Worm (Caenorhabditis elegans) whole organism, midembryonic: ENCODE data around the gene C15B12.9.

Experiments
- T22C8.4 ChIP-seq: fragments of 200-800 bp; sonication (Bioruptor generic); IDR thresholded peaks from 2 replicates; pipeline ENCODE4 v1.3.6; 2022; ENCODE audit warnings: missing genetic modification characterization, missing compliant biosample characterization
- cog-1 ChIP-seq: sonication (generic microtip); optimal IDR thresholded peaks from 2 replicates; lab custom pipeline; 2016; ENCODE audit warnings: missing genetic modification characterization, missing compliant biosample characterization
- flt-1 ChIP-seq: fragments of 200-800 bp; sonication (Bioruptor generic); IDR thresholded peaks from 2 replicates; pipeline ENCODE4 v1.3.6; 2022; ENCODE audit warnings: missing genetic modification characterization, missing compliant biosample characterization
- klf-2 ChIP-seq: fragments of 200-800 bp; sonication (Bioruptor generic); conservative IDR thresholded peaks from 2 replicates; pipeline ENCODE4 v1.3.6; 2022; ENCODE audit warnings: missing genetic modification reagents, missing genetic modification characterization, missing compliant biosample characterization
- med-1 ChIP-seq: sonication (generic microtip); optimal IDR thresholded peaks from 2 replicates; lab custom pipeline; 2017; ENCODE audit warnings: missing genetic modification characterization, mild to moderate bottlenecking, missing compliant biosample characterization, antibody characterized with exemption, missing genetic modification reagents; ENCODE audit not compliant: insufficient read depth
- ref-1 ChIP-seq: fragments of 200-800 bp; sonication (Bioruptor generic); conservative IDR thresholded peaks from 2 replicates; pipeline ENCODE4 v1.3.6; 2022; ENCODE audit warnings: missing genetic modification reagents, missing genetic modification characterization, missing compliant biosample characterization
- tab-1 ChIP-seq: fragments of 200-800 bp; sonication (Bioruptor generic); IDR thresholded peaks from 2 replicates; pipeline ENCODE4 v1.3.6; 2022; ENCODE audit warnings: missing genetic modification characterization, missing compliant biosample characterization
- ztf-23 ChIP-seq: fragments of 200-800 bp; sonication (Bioruptor generic); IDR thresholded peaks from 2 replicates; pipeline ENCODE4 v1.3.6; 2022; ENCODE audit warnings: missing genetic modification reagents, missing genetic modification characterization, missing compliant biosample characterization
- ztf-29 ChIP-seq: fragments of 200-800 bp; sonication (Bioruptor generic); IDR thresholded peaks from 2 replicates; pipeline ENCODE4 v1.3.6; 2022; ENCODE audit warnings: missing genetic modification reagents, missing genetic modification characterization, missing compliant biosample characterization

C15B12.9 gene

DNA sequence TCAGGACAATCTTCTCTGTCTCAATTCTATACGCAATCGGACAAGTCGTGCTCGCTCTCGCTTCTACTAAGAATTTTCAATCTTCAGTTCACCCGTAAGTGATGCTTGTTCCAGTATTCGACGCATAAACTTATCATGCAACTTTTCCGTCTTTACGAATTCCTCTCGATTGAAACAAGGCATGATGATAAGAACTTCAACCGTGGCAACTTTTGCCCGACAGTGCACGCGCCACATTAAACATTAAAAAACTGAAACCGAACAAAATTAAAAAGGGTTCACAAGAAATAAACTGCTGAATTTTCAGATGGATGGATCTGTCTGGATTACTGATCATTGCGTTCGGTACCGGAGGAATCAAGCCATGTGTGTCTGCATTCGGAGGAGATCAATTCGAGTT lies 10.1 kb upstream of the C15B12.9 start:
- TF ChIP-seq ztf-29 (GFP tag; lab: Robert Waterston, UW) (no peak), klf-2 (no peak), ztf-23 (GFP tag; lab: Robert Waterston, UW) (no peak), tab-1 (no peak), med-1 (GFP tag; lab: Kevin White, UChicago) (no peak), flt-1 (GFP tag; lab: Robert Waterston, UW) (no peak), cog-1 (tag; lab: Kevin White, UChicago) (no peak), T22C8.4 (GFP tag; lab: Robert Waterston, UW) (no peak), ref-1 (GFP tag; lab: Robert Waterston, UW) (no peak)

DNA sequence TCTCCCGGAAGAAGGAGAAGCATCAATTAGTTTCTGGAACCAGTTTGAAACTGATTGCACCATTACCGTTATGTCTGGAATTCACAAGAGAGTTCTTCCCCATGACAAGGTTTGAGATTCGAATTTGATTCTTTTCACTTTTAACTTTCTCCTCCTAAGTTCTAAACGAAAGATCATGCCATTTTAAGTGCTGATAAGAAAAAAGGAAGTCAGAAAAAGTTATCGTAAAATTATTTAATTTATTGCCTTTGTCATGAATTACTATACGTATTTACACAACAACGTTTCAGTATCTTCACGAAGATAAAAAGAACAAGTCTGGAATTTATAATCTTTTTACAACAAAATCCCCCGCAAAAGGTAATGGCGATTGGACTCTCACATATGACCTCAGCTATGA lies 8.5 kb upstream of the C15B12.9 start:
- TF ChIP-seq klf-2 (no peak), flt-1 (GFP tag; lab: Robert Waterston, UW) (no peak), ztf-29 (GFP tag; lab: Robert Waterston, UW) (no peak), med-1 (GFP tag; lab: Kevin White, UChicago) (no peak), ztf-23 (GFP tag; lab: Robert Waterston, UW) (no peak), tab-1 (no peak), cog-1 (tag; lab: Kevin White, UChicago) (no peak), ref-1 (GFP tag; lab: Robert Waterston, UW) (no peak), T22C8.4 (GFP tag; lab: Robert Waterston, UW) (no peak)

DNA sequence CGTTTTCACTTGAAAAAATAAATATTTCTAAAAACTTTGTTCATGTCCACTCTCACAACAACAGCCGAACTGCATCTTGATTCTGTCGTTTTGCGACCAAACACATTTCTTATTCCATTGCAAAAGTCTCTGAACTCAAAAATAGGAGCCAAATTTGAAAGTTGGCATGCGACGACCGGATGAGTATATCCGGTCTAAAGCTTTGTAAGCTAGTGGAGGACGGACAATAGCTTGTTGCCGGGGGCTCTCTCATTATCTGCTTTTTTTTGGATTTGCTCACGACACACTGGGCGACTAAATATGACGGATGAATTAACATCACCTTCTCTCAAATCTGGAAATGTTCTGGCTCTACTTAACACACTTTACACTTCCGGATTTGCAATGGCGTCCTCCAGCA lies 6.9 kb upstream of the C15B12.9 start, which contains the start of gene K04E7.1:
Gene K04E7.1, plus strand, starts transcription at position 301 of the 400 bp plus-strand sequence.
- TF ChIP-seq T22C8.4 (GFP tag; lab: Robert Waterston, UW) (no peak), med-1 (GFP tag; lab: Kevin White, UChicago) (no peak), cog-1 (tag; lab: Kevin White, UChicago) (no peak), ztf-29 (GFP tag; lab: Robert Waterston, UW) (no peak), flt-1 (GFP tag; lab: Robert Waterston, UW) (no peak), klf-2 (no peak), tab-1 (no peak), ref-1 (GFP tag; lab: Robert Waterston, UW) (no peak), ztf-23 (GFP tag; lab: Robert Waterston, UW) (no peak)

DNA sequence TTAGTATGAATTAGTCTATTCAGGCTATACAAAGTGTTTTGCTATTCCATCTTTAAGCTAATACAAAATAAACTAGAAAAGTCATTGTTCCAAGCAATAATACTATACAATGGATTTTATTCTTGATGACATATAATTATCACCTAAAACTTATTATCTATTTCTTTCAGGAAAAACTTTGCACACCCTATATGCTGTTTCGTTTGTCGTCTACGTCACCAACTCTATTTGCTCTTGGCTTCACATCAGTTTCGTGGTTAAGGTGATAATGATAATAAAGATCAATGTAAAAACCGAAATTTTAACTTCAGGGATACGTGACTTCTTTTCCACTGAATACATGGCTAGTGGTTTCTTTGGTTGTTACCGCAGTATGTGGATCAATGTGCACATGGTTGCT lies 6.1 kb upstream of the C15B12.9 start:
- TF ChIP-seq med-1 (GFP tag; lab: Kevin White, UChicago), result no peak
- TF ChIP-seq T22C8.4 (GFP tag; lab: Robert Waterston, UW), result no peak
- TF ChIP-seq ref-1 (GFP tag; lab: Robert Waterston, UW), result no peak
- no peak for TF ChIP-seq flt-1 (GFP tag; lab: Robert Waterston, UW)
- TF ChIP-seq ztf-29 (GFP tag; lab: Robert Waterston, UW), result no peak
- no peak for TF ChIP-seq klf-2
- TF ChIP-seq tab-1, result no peak
- TF ChIP-seq ztf-23 (GFP tag; lab: Robert Waterston, UW), result no peak
- TF ChIP-seq cog-1 (tag; lab: Kevin White, UChicago), result no peak

DNA sequence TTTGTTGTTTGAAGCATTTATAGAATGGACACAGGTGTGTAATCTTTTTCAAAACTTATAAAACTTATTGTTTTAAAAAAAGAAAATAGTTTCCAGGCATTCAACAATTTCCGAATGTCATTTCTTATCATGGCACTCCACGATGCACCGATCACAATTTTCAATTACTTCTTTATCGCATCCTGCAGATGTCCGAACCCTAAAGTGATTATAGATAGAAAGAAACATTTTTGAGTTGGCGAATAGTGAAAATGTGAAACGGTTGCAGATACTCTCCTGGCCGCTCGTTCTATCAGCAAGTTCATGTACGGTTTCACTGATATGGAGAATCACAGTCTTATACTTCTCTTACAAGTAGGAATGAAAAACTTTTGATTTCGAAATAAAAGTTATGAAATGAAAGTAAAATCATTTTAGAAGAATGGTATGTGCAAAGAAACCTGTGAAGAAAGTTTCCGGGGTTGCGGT lies 5.6 kb upstream of the C15B12.9 start, which contains the start of gene C15B12.2:
Gene C15B12.2, plus strand, starts transcription at position 418 of the 468 bp plus-strand sequence.
- TF ChIP-seq ztf-23 (GFP tag; lab: Robert Waterston, UW), result no peak
- TF ChIP-seq ref-1 (GFP tag; lab: Robert Waterston, UW), result no peak
- no peak for TF ChIP-seq ztf-29 (GFP tag; lab: Robert Waterston, UW)
- TF ChIP-seq klf-2, result no peak
- no peak for TF ChIP-seq T22C8.4 (GFP tag; lab: Robert Waterston, UW)
- TF ChIP-seq tab-1, result no peak
- no peak for TF ChIP-seq med-1 (GFP tag; lab: Kevin White, UChicago)
- TF ChIP-seq flt-1 (GFP tag; lab: Robert Waterston, UW), result no peak
- no peak for TF ChIP-seq cog-1 (tag; lab: Kevin White, UChicago)

DNA sequence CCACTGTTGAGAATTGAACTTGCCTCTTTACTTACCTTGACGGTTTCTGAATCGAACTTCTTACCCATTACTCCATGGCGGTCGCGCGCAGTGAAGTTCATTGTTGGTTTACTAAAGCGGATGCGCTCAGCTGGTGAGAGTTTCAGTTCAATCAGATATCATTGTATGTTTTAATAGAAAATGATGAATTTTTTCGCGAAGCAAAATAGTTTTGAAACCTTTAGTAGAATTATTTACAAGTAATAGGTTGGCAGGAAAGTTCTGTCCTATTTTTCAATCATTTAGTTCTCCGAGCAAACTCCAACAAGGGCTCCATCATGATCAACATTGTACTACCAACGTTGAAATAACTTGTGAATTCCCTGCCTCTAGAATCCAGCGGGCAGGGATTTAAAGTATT lies 1.1 kb upstream of the C15B12.9 start, which contains the start of gene C15B12.3:
Gene C15B12.3, minus strand, starts transcription at position 101 of the 400 bp plus-strand sequence.
- TF ChIP-seq ref-1 (GFP tag; lab: Robert Waterston, UW) (no peak), ztf-23 (GFP tag; lab: Robert Waterston, UW) (no peak), T22C8.4 (GFP tag; lab: Robert Waterston, UW) (no peak), ztf-29 (GFP tag; lab: Robert Waterston, UW) (no peak), med-1 (GFP tag; lab: Kevin White, UChicago) (no peak), klf-2 (no peak)

DNA sequence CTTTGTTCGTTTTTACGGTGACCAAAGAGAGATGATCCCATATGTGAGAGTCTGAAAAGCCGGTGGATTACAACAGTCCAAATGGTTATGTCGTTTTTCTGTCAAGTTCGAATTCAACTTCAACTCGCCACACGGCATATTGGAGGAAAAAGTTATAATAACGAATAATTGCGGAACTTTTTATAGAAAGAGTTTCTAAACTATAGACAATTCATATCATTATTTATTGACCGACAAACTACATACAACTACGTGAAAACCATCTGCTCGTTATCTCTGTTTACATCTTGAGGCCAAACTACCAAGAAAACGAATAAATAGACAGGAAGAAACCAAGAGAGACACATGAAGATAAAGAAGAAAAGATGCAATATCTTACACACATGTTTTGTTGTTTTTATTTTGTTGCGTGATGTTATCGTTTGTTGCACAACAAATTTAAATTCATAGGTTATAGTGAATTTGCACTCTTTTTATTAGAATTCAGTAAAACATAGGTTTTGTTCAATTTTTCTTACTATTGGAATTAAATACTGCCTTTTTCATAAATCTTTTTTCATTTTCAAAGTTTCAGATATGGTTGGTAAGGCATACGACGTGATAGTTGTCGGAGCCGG lies 5.2 kb downstream of the C15B12.9 start, which contains the start of the genes C15B12.4 and C15B12.8:
Gene C15B12.4, minus strand, starts transcription at position 51 of the 617 bp plus-strand sequence.
Gene C15B12.8, plus strand, starts transcription at position 567 of the 617 bp plus-strand sequence.
- TF ChIP-seq med-1 (GFP tag; lab: Kevin White, UChicago), result no peak
- no peak for TF ChIP-seq cog-1 (tag; lab: Kevin White, UChicago)
- TF ChIP-seq ztf-23 (GFP tag; lab: Robert Waterston, UW), result no peak
- no peak for TF ChIP-seq klf-2
- no peak for TF ChIP-seq flt-1 (GFP tag; lab: Robert Waterston, UW)
- TF ChIP-seq T22C8.4 (GFP tag; lab: Robert Waterston, UW), result no peak
- TF ChIP-seq ztf-29 (GFP tag; lab: Robert Waterston, UW), result no peak

DNA sequence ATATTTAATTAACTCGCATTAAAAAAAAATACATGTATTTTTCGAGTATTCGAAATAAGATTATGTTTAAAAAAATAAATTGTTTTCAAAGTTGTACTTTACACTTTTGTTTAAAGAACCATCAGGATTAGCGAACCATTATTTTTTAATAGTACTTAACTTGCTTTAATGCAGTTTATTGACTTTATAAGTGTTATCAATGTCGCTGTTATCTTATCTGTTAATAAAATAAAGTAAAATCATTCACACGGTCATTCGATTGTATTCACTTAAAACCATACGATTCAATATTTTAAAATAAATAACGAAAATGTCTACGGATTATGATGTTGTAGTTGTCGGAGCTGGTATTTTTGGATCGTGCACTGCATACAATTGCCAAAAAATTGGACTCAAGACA lies 7.9 kb downstream of the C15B12.9 start, which contains the start of gene C15B12.1:
Gene C15B12.1, plus strand, starts transcription at position 271 of the 400 bp plus-strand sequence.
- TF ChIP-seq ztf-23 (GFP tag; lab: Robert Waterston, UW) (no peak), T22C8.4 (GFP tag; lab: Robert Waterston, UW) (no peak), tab-1 (no peak), cog-1 (tag; lab: Kevin White, UChicago) (no peak), ztf-29 (GFP tag; lab: Robert Waterston, UW) (no peak), ref-1 (GFP tag; lab: Robert Waterston, UW) (no peak), klf-2 (no peak), med-1 (GFP tag; lab: Kevin White, UChicago) (no peak), flt-1 (GFP tag; lab: Robert Waterston, UW) (no peak)

DNA sequence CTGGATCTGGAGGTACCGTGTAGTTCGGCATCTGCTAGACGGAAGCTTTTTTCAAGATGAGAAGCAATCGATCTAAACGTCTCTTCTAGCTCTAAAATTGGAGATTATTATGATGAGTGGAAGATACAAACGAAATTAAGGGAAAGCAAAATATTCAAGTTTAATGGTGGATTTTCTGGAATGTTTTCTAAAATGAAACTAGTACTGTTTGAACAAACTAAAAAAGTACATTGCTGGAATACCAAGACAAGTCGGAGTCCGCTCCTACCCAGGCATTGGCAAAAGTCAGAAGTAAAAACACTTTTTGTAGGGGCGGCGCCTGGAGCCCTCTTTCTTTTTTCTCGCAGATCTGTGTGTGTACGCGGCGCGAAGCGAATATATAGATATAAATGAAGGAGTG lies 16.2 kb downstream of the C15B12.9 start, which contains the start of gene gar-1:
Gene gar-1, minus strand, starts transcription at position 101 of the 400 bp plus-strand sequence.
- no peak for TF ChIP-seq med-1 (GFP tag; lab: Kevin White, UChicago)
- TF ChIP-seq ztf-23 (GFP tag; lab: Robert Waterston, UW), result no peak
- TF ChIP-seq cog-1 (tag; lab: Kevin White, UChicago), result no peak
- no peak for TF ChIP-seq ztf-29 (GFP tag; lab: Robert Waterston, UW)
- no peak for TF ChIP-seq T22C8.4 (GFP tag; lab: Robert Waterston, UW)
- no peak for TF ChIP-seq flt-1 (GFP tag; lab: Robert Waterston, UW)
- no peak for TF ChIP-seq ref-1 (GFP tag; lab: Robert Waterston, UW)
- no peak for TF ChIP-seq klf-2
- TF ChIP-seq tab-1, result no peak
